Fruit fly (Drosophila melanogaster): ENCODE results near the gene Mnt.
A peak's percentile ranks its signal among the peaks of the same experiment; 100 is the strongest.

The Mnt gene

dm6 chrX:3750232-3751075 is 78.9 kb downstream of the Mnt start (continued):
- peak; percentile 69 for TF ChIP-seq ERR (GFP tag; optimal IDR thresholded peaks at IDR 0.05)
- TF ChIP-seq YL-1 (GFP tag; optimal IDR thresholded peaks at IDR 0.05) = peak; percentile 18
- TF ChIP-seq CG12155 (GFP tag; optimal IDR thresholded peaks at IDR 0.05) = peak; percentile 79
- peak; percentile 85 for TF ChIP-seq Gug (GFP tag; IDR thresholded peaks at IDR 0.05)
- no peak for TF ChIP-seq Deaf1 (tag; optimal IDR thresholded peaks at IDR 0.05)
- peak; percentile 88 for TF ChIP-seq Rfx (GFP tag; IDR thresholded peaks at IDR 0.05)
- peak; percentile 78 for TF ChIP-seq CG6272 (GFP tag; IDR thresholded peaks at IDR 0.05)
- TF ChIP-seq CG6175 (GFP tag; IDR thresholded peaks at IDR 0.05) = peak; percentile 39; the same call in 2 of the 3 replicates
- TF ChIP-seq gce (GFP tag; IDR thresholded peaks at IDR 0.05) = peak; percentile 48; the same call in 1 of the 3 replicates
- peak; percentile 89 for TF ChIP-seq zfh1 (GFP tag; IDR thresholded peaks at IDR 0.05)
- peak; percentile 100 for TF ChIP-seq crol (GFP tag; IDR thresholded peaks at IDR 0.05)
- TF ChIP-seq Stat92E (GFP tag; optimal IDR thresholded peaks at IDR 0.05) = peak in 1 of 3 experiments; percentile 18
- TF ChIP-seq tll (GFP tag; optimal IDR thresholded peaks at IDR 0.05) = no peak
- TF ChIP-seq emc (GFP tag; optimal IDR thresholded peaks at IDR 0.05) = peak; percentile 70
- peak; percentile 81 for TF ChIP-seq CG17829 (tag; optimal IDR thresholded peaks at IDR 0.05)
- TF ChIP-seq sisA (GFP tag; IDR thresholded peaks at IDR 0.05) = peak; percentile 88
- peak; percentile 49; the same call in 1 of the 2 replicates for TF ChIP-seq CG4404 (GFP tag; IDR thresholded peaks at IDR 0.05)
- TF ChIP-seq CG8924 (tag; optimal IDR thresholded peaks at IDR 0.05) = peak; percentile 90
- TF ChIP-seq CG10654 (GFP tag; optimal IDR thresholded peaks at IDR 0.05) = peak; percentile 77
- no peak for TF ChIP-seq ftz-f1 (GFP tag; optimal IDR thresholded peaks at IDR 0.05)
- TF ChIP-seq sug (tag; optimal IDR thresholded peaks at IDR 0.05) = peak; percentile 71
- peak; percentile 67 for TF ChIP-seq CG12104 (GFP tag; optimal IDR thresholded peaks at IDR 0.05)
- peak; percentile 87 for TF ChIP-seq CG34422 (GFP tag; IDR thresholded peaks at IDR 0.05)
- no peak; the same call in 1 of the 2 replicates for TF ChIP-seq rib (GFP tag; IDR thresholded peaks at IDR 0.05)
- TF ChIP-seq wor (GFP tag; IDR thresholded peaks at IDR 0.05) = peak; percentile 82
- peak; percentile 57 for TF ChIP-seq CG17802 (tag; optimal IDR thresholded peaks at IDR 0.05)
- peak; percentile 71 for TF ChIP-seq CG15011 (GFP tag; optimal IDR thresholded peaks at IDR 0.05)
- TF ChIP-seq stc (GFP tag; IDR thresholded peaks at IDR 0.05) = peak; percentile 80
- peak; percentile 64 for TF ChIP-seq CG9876 (GFP tag; optimal IDR thresholded peaks at IDR 0.05)
- peak; percentile 85 for TF ChIP-seq nmo (GFP tag; optimal IDR thresholded peaks at IDR 0.05)
- TF ChIP-seq CG3065 (GFP tag; optimal IDR thresholded peaks at IDR 0.05) = peak; percentile 54
- TF ChIP-seq inv (GFP tag; IDR thresholded peaks at IDR 0.05; ENCODE audit: partially characterized antibody) = no peak
- TF ChIP-seq HmgZ (tag; optimal IDR thresholded peaks at IDR 0.05) = peak; percentile 83
- peak; percentile 87 for TF ChIP-seq lilli (GFP tag; optimal IDR thresholded peaks at IDR 0.05)
- peak; percentile 40; the same call in 1 of the 3 replicates for TF ChIP-seq C15 (GFP tag; IDR thresholded peaks at IDR 0.05)
- TF ChIP-seq hth (optimal IDR thresholded peaks at IDR 0.05) = no peak
- no peak for TF ChIP-seq bbx (GFP tag; IDR thresholded peaks at IDR 0.05; ENCODE audit: partially characterized antibody)
- no peak for TF ChIP-seq hkb (optimal IDR thresholded peaks at IDR 0.05)
- TF ChIP-seq hkb (GFP tag; IDR thresholded peaks at IDR 0.05) = peak; percentile 92
- TF ChIP-seq B-H2 (GFP tag; optimal IDR thresholded peaks at IDR 0.05) = peak; percentile 24
- peak; percentile 49 for TF ChIP-seq kah (GFP tag; optimal IDR thresholded peaks at IDR 0.05)
- peak; percentile 86 for TF ChIP-seq CG4730 (GFP tag; IDR thresholded peaks at IDR 0.05)
- TF ChIP-seq tup (GFP tag; optimal IDR thresholded peaks at IDR 0.05) = peak; percentile 47
- TF ChIP-seq so (GFP tag; IDR thresholded peaks at IDR 0.05) = peak; percentile 83; the same call in 2 of the 3 replicates
- no peak for TF ChIP-seq CG14860 (GFP tag; IDR thresholded peaks at IDR 0.05; ENCODE audit: partially characterized antibody)
- TF ChIP-seq CG10543 (GFP tag; optimal IDR thresholded peaks at IDR 0.05) = peak; percentile 80
- TF ChIP-seq CG4282 (GFP tag; optimal IDR thresholded peaks at IDR 0.05) = peak; percentile 44
- TF ChIP-seq Eip74EF (GFP tag; optimal IDR thresholded peaks at IDR 0.05) = peak in 1 of 2 experiments; percentile 60
- peak; percentile 59 for TF ChIP-seq Lhr (GFP tag; optimal IDR thresholded peaks at IDR 0.05)
